In the genomic region with DNA sequence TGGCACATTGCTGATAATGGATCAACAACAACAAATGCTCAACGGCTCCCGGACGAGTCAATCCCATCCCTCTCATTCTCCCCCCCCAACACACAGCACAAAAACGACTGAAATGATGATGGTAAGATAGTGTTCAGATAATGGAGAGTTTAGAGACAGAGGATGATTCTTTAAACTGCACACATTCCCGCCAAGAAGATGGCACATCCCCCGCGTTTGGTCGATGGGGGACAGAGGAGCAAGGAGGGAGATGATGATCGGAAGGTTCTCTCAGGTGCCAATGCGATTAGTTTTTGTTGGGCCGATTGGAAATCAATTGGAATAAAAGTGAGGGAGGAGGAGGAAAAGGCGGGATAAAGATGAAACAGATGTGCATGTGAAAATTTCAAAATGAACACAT, we compare ENCODE assay signal across 2 worm cellular contexts.
TF ChIP-seq lines count a peak whose summit lies in the region.

No protein-coding gene starts in this region.

TF ChIP-seq in whole organism, L1 larva, 84 proteins besides CTCF, POLR2A, EP300 and RAD21 (continued from another document):
- TF ChIP-seq dsc-1 (tag; optimal IDR thresholded peaks at IDR 0.05; lab: Kevin White, UChicago), result peak; percentile 51
- no peak for TF ChIP-seq nhr-12 (tag; optimal IDR thresholded peaks at IDR 0.05; lab: Kevin White, UChicago)
- TF ChIP-seq ets-5 (GFP tag; IDR thresholded peaks at IDR 0.05; lab: Robert Waterston, UW), result no peak
- TF ChIP-seq snu-23 (GFP tag; optimal IDR thresholded peaks at IDR 0.05; lab: Kevin White, UChicago), result peak; percentile 25
- peak; percentile 9 to 44 for TF ChIP-seq efl-1 (optimal IDR thresholded peaks at IDR 0.05; lab: Kevin White, UChicago)
- TF ChIP-seq efl-1 (GFP tag; optimal IDR thresholded peaks at IDR 0.05 in 1 of 2; lab: Kevin White, UChicago), result peak; percentile 49 to 91
- peak; percentile 79 for TF ChIP-seq lin-14 (GFP tag; optimal IDR thresholded peaks at IDR 0.05; lab: Kevin White, UChicago)
- TF ChIP-seq grh-1 (GFP tag; IDR thresholded peaks at IDR 0.05; lab: Robert Waterston, UW), result no peak
- peak; percentile 15 to 38 for TF ChIP-seq lsy-2 (tag; optimal IDR thresholded peaks at IDR 0.05; lab: Kevin White, UChicago)
- TF ChIP-seq pqm-1 (tag; optimal IDR thresholded peaks at IDR 0.05; lab: Kevin White, UChicago), result no peak
- no peak for TF ChIP-seq ceh-88 (GFP tag; IDR thresholded peaks at IDR 0.05; lab: Robert Waterston, UW)
- TF ChIP-seq swsn-7 (tag; optimal IDR thresholded peaks at IDR 0.05; lab: Kevin White, UChicago), result no peak
- TF ChIP-seq nhr-84 (tag; optimal IDR thresholded peaks at IDR 0.05; lab: Kevin White, UChicago), result no peak
- no peak for TF ChIP-seq ztf-4 (tag; optimal IDR thresholded peaks at IDR 0.05; lab: Kevin White, UChicago)
- TF ChIP-seq ceh-82 (tag; optimal IDR thresholded peaks at IDR 0.05; lab: Kevin White, UChicago), result no peak
- no peak for TF ChIP-seq mdl-1 (tag; optimal IDR thresholded peaks at IDR 0.05; lab: Kevin White, UChicago)
- peak in 1 of 2 experiments; percentile 30 for TF ChIP-seq lin-35 (GFP tag; optimal IDR thresholded peaks at IDR 0.05; lab: Kevin White, UChicago)
- peak; percentile 58 for TF ChIP-seq rnt-1 (tag; optimal IDR thresholded peaks at IDR 0.05; lab: Kevin White, UChicago)
- no peak for TF ChIP-seq lin-15B (tag; optimal IDR thresholded peaks at IDR 0.05; lab: Kevin White, UChicago)
- TF ChIP-seq unc-62 (GFP tag; optimal IDR thresholded peaks at IDR 0.05; lab: Kevin White, UChicago), result no peak
- TF ChIP-seq hpl-2 (GFP tag; optimal IDR thresholded peaks at IDR 0.05; lab: Kevin White, UChicago), result no peak
- no peak for TF ChIP-seq irx-1 (tag; optimal IDR thresholded peaks at IDR 0.05; lab: Kevin White, UChicago)
- peak in 2 of 3 experiments; percentile 18 to 27 for TF ChIP-seq dpl-1 (GFP tag; optimal IDR thresholded peaks at IDR 0.05; lab: Kevin White, UChicago)

TF ChIP-seq in whole organism, L2 larva, 48 proteins besides CTCF, POLR2A, EP300 and RAD21 (continued from another document):
- no peak for TF ChIP-seq mab-5 (tag; optimal IDR thresholded peaks at IDR 0.05; lab: Kevin White, UChicago)
- no peak for TF ChIP-seq zag-1 (tag; optimal IDR thresholded peaks at IDR 0.05; lab: Kevin White, UChicago)
- no peak for TF ChIP-seq nhr-11 (tag; optimal IDR thresholded peaks at IDR 0.05; lab: Kevin White, UChicago)
- no peak for TF ChIP-seq fos-1 (tag; optimal IDR thresholded peaks at IDR 0.05; lab: Kevin White, UChicago)
- no peak for TF ChIP-seq peb-1 (tag; optimal IDR thresholded peaks at IDR 0.05; lab: Kevin White, UChicago)
- TF ChIP-seq ztf-4 (tag; optimal IDR thresholded peaks at IDR 0.05; lab: Kevin White, UChicago), result peak; percentile 6
- no peak for TF ChIP-seq ztf-11 (tag; optimal IDR thresholded peaks at IDR 0.05; lab: Kevin White, UChicago)
- no peak for TF ChIP-seq nhr-21 (tag; optimal IDR thresholded peaks at IDR 0.05; lab: Kevin White, UChicago)
- no peak for TF ChIP-seq sma-3 (GFP tag; optimal IDR thresholded peaks at IDR 0.05; lab: Kevin White, UChicago)
- peak; percentile 46 for TF ChIP-seq sma-9 (GFP tag; optimal IDR thresholded peaks at IDR 0.05; lab: Kevin White, UChicago)
- no peak for TF ChIP-seq sma-9 (tag; optimal IDR thresholded peaks at IDR 0.05; lab: Kevin White, UChicago)
- no peak for TF ChIP-seq elt-3 (tag; optimal IDR thresholded peaks at IDR 0.05; lab: Kevin White, UChicago)
- TF ChIP-seq nhr-237 (tag; optimal IDR thresholded peaks at IDR 0.05; lab: Kevin White, UChicago), result no peak
